Fruit fly (Drosophila melanogaster): ENCODE results near the gene CG9609.

The CG9609 gene

dm6 chrX:16793129-16793748 is 6.4 kb upstream of the CG9609 start:
- TF ChIP-seq Dll (optimal IDR thresholded peaks at IDR 0.05): no peak
- TF ChIP-seq psq (optimal IDR thresholded peaks at IDR 0.05): no peak
- no peak for TF ChIP-seq CG8478 (optimal IDR thresholded peaks at IDR 0.05)
- no peak for TF ChIP-seq pan (optimal IDR thresholded peaks at IDR 0.05)
- no peak for TF ChIP-seq usp (GFP tag; optimal IDR thresholded peaks at IDR 0.05)
- no peak for TF ChIP-seq EcR (GFP tag; optimal IDR thresholded peaks at IDR 0.05)

DNA sequence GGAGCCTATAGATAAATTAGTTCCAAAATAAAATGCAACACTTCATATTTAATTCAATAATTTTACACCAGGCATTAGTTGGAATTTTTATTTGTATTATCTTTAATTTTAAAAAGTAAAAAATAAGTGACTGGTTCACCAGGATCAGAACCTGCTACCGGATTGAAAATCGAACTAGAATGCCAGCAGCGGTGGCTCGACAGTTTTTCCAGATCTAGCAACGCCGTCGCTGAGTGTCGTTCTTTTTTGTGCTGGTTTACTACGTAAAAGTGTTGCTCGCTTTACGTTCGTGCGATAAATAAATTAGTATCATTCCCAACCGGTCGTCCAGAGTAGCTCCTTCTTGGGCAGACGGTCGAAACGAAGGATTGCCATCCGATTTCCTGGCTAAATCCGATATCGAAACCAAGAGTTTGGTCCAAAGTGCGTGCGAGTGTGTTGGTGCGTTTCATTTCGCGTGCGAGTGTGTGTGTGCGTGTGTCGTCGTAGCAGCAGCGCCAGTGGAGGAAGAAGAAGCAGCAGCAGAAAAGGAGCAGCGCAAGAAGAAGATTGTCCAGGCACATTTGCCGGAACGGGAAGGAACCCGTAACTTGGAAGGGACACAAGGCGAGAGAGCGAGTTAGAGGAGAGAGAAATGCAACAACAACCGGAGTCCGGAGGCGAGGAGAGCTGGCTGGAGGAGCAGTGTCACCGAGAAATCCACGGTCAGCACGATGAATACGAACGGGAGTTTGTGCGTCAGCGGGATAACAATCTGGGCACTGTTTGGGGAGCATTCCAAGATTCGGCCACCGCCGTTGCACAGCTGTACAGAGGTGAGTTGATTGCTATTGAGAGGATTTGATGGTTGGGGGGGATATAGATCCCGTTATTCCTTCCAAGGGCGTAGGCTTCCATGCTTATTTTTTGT is 5.4 kb upstream of the CG9609 start, which contains the start of gene CG4768:
Gene CG4768, plus strand, starts transcription at position 200 of the 910 bp plus-strand sequence.
- TF ChIP-seq Dll (optimal IDR thresholded peaks at IDR 0.05) (no peak), pan (optimal IDR thresholded peaks at IDR 0.05) (no peak), psq (optimal IDR thresholded peaks at IDR 0.05) (no peak), CG8478 (optimal IDR thresholded peaks at IDR 0.05) (no peak), EcR (GFP tag; optimal IDR thresholded peaks at IDR 0.05) (no peak), usp (GFP tag; optimal IDR thresholded peaks at IDR 0.05) (no peak)

DNA sequence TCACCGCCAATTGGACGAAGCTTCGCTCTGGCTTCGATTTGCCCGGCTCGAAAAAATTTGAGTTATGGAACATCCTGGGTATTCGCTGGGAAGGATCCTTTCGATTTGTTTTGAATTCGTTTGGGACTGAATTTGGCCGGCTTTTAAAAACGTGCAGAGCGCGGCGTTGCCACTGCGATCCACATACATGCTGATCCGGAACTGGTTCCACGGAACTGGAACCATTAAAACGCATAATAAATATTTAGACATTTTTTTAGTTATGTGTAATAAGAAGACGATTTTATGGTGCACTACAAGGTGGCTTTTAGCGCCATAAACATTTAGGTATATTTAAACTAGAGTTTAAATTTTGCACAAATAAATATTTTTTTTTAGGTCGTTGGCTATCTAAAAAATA is 4.2 kb upstream of the CG9609 start, which contains the start of gene Rrp45:
Gene Rrp45, minus strand, starts transcription at position 209 of the 400 bp plus-strand sequence.
- no peak for TF ChIP-seq CG8478 (optimal IDR thresholded peaks at IDR 0.05)
- no peak for TF ChIP-seq psq (optimal IDR thresholded peaks at IDR 0.05)
- no peak for TF ChIP-seq EcR (GFP tag; optimal IDR thresholded peaks at IDR 0.05)
- no peak for TF ChIP-seq pan (optimal IDR thresholded peaks at IDR 0.05)
- no peak for TF ChIP-seq Dll (optimal IDR thresholded peaks at IDR 0.05)
- TF ChIP-seq usp (GFP tag; optimal IDR thresholded peaks at IDR 0.05): no peak

DNA sequence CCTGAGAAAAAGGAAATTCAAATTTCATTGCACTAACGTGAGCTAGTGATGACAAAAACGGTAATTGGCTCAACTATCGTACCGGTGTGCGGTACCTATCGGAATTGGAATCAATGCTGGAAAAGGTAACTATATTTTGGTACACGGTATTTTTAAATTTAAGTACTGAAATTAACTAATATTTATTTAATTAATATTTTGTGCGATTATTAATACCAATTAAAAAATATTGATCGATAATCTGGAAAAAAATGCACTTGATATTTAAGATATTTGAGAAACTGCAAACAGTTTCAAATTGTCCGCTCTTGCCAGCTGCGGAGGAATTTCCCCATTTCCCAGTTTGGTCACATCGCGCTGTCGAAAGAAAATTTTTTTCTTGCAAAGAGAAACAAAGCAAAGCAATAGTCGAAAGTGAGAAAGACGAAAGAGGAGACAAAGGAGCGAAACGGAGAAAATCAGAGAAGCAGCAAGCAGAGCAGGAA is 650 bp upstream of the CG9609 start:
- TF ChIP-seq EcR (GFP tag; optimal IDR thresholded peaks at IDR 0.05) (no peak), Dll (optimal IDR thresholded peaks at IDR 0.05) (no peak), CG8478 (optimal IDR thresholded peaks at IDR 0.05) (no peak), psq (optimal IDR thresholded peaks at IDR 0.05) (no peak), pan (optimal IDR thresholded peaks at IDR 0.05) (no peak), usp (GFP tag; optimal IDR thresholded peaks at IDR 0.05) (no peak)

DNA sequence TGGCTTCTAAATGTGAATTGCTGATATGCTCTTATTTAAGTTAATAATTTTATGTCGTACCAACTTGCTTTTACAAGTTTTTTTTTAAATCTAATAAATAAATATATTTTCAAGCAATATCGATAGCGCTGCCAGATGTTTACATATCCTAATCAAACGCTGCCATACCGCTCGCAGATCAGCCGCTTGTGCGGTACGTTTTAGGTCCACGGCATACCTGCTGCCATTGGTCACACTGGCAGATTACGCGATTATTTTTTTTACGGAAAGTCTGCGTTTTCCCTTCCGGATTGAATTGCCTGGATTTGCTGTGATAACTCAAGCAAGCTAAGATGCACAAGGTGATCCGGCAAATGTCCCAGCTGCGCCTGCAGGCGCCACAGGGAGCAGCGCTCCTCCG is 3.1 kb downstream of the CG9609 start, which contains the start of gene mRpL22:
Gene mRpL22, plus strand, starts transcription at position 191 of the 400 bp plus-strand sequence.
- TF ChIP-seq EcR (GFP tag; optimal IDR thresholded peaks at IDR 0.05) (no peak), Dll (optimal IDR thresholded peaks at IDR 0.05) (no peak), psq (optimal IDR thresholded peaks at IDR 0.05) (no peak), usp (GFP tag; optimal IDR thresholded peaks at IDR 0.05) (no peak), CG8478 (optimal IDR thresholded peaks at IDR 0.05) (no peak), pan (optimal IDR thresholded peaks at IDR 0.05) (no peak)

dm6 chrX:16783141-16783715 is 3.6 kb downstream of the CG9609 start, which contains the start of gene if:
Gene if (minus strand): TSS chrX:16783434.
- no peak for TF ChIP-seq CG8478 (optimal IDR thresholded peaks at IDR 0.05)
- TF ChIP-seq psq (optimal IDR thresholded peaks at IDR 0.05): no peak
- no peak for TF ChIP-seq pan (optimal IDR thresholded peaks at IDR 0.05)
- no peak for TF ChIP-seq usp (GFP tag; optimal IDR thresholded peaks at IDR 0.05)
- TF ChIP-seq Dll (optimal IDR thresholded peaks at IDR 0.05): no peak
- TF ChIP-seq EcR (GFP tag; optimal IDR thresholded peaks at IDR 0.05): no peak

DNA sequence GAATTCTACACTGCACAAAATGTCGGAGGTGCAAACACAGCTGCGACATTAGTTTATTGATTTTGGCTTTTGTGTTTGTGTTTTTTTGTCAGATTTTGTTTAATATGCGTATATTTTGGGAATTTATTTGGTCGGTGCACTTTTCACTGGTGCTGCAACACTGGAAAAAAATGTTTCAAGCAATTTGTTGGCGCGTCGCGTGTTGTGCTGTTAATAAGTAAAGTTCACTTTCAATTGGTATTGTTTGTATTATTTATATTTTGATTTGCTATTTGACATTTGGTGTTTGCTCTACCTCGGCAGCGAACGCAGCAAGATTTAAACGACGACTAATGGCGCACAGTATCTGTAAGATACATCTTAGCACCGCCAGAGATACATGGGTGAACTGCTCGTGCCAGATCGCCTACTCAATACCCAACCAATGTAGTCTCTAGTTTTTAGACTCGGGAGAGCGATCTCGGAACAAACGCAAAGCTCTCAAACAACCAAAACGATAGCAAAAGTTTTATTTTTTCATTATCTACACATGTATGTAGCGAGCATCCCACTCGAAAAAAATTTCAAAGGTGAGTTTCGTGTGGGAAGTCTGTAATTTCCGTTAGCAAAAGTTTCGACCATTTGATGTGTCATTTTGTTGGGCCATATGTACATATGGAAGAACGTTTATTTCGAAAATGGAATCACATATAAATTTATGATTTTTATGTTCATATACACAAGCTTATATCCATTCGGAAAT is 4.5 kb downstream of the CG9609 start:
- TF ChIP-seq EcR (GFP tag; optimal IDR thresholded peaks at IDR 0.05): no peak
- TF ChIP-seq usp (GFP tag; optimal IDR thresholded peaks at IDR 0.05): no peak
- TF ChIP-seq CG8478 (optimal IDR thresholded peaks at IDR 0.05): no peak
- no peak for TF ChIP-seq Dll (optimal IDR thresholded peaks at IDR 0.05)
- TF ChIP-seq pan (optimal IDR thresholded peaks at IDR 0.05): no peak
- no peak for TF ChIP-seq psq (optimal IDR thresholded peaks at IDR 0.05)

DNA sequence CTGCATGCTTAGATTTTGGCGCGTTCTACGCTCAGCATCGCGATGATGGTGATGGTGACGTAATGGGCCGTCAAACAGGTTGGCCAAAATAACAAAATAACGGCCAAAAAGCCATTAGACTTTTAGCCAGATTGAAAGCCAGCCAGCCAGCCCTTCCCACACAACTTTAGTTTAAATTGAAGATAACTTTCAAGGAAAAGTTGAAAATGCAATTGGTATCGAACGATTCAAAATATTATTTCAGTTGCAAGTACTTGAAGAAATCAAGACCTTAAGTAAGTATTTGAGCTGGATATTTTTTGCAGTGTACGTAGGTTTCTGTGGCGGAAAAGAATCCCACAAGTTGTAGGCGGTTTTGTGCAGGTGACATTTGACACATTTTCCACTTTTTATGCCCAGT is 5.8 kb downstream of the CG9609 start:
- TF ChIP-seq CG8478 (optimal IDR thresholded peaks at IDR 0.05) (no peak), psq (optimal IDR thresholded peaks at IDR 0.05) (no peak), pan (optimal IDR thresholded peaks at IDR 0.05) (no peak), EcR (GFP tag; optimal IDR thresholded peaks at IDR 0.05) (no peak), Dll (optimal IDR thresholded peaks at IDR 0.05) (no peak), usp (GFP tag; optimal IDR thresholded peaks at IDR 0.05) (no peak)

DNA sequence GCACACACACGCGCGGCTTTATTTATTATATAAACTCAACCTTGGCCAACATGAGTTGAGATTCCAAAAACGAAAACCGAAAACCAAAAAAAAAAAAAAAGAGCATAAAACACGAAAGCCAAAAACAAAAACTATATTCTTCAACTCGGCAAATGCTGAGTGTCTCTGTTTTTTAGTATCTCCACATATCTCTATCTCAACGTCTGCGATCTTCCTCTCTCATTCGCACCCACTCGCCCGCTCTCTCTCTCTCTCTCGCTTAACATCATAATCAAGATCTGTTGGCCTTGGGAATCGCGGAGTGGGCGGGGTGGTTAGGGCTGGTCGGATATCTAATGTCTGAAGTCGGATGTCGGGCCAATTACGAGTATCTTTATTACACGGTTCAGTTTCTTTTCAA is 6.6 kb downstream of the CG9609 start:
- no peak for TF ChIP-seq CG8478 (optimal IDR thresholded peaks at IDR 0.05)
- no peak for TF ChIP-seq psq (optimal IDR thresholded peaks at IDR 0.05)
- no peak for TF ChIP-seq usp (GFP tag; optimal IDR thresholded peaks at IDR 0.05)
- no peak for TF ChIP-seq pan (optimal IDR thresholded peaks at IDR 0.05)
- TF ChIP-seq EcR (GFP tag; optimal IDR thresholded peaks at IDR 0.05): no peak
- TF ChIP-seq Dll (optimal IDR thresholded peaks at IDR 0.05): no peak

DNA sequence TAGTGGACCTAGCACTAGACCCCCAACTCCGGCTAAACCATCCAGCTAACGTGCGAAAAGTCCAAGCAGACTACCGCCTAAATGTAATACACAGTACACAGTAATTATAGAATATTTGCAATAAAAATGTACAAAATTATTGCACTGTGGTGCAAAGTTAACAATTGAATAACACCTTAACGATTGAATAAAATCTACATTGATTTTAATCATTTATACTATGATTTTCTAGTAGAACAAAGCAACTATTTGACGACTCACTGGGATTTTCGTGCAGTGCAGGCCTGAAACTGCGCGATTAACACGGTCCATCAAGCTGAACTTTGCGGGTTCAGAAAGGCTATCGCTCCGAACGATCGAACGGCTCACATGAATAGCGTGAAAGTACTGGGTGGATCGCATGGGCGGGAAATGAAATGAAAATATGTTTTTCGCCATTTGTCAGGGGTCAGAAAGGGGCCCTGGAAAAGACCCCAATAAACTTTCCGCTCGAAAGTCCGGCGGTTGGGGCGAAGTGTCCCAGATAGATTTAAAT is 8.6 kb downstream of the CG9609 start:
- no peak for TF ChIP-seq EcR (GFP tag; optimal IDR thresholded peaks at IDR 0.05)

DNA sequence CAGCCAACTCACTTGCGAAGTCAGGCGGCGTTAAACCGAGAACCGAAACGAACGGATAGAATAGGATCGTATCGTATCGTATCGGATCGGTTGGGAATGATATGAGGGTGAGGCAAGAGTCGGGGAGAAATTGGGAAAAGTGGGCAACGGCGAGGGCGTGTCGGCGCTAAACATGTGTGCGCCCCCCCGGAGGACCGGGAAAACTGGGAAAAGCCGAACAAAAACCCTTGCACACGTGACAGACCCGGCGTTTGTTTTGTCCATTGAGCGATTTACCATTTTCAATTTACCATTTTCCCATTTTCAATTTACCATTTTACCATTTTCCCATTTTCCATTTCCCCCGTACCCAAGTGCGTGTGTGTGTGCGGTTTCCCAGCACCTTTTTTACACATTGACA is 11.7 kb downstream of the CG9609 start:
- TF ChIP-seq psq (optimal IDR thresholded peaks at IDR 0.05) (no peak), pan (optimal IDR thresholded peaks at IDR 0.05) (no peak), EcR (GFP tag; optimal IDR thresholded peaks at IDR 0.05) (no peak), Dll (optimal IDR thresholded peaks at IDR 0.05) (no peak), CG8478 (optimal IDR thresholded peaks at IDR 0.05) (no peak), usp (GFP tag; optimal IDR thresholded peaks at IDR 0.05) (no peak)

Measured in whole organism.